Worm (Caenorhabditis elegans) whole organism, late embryonic: Measurements from ENCODE around the gene srlf-20.

Experiments used
- ama-1 ChIP-seq: fragments of 150-350 bp; optimal IDR thresholded peaks from 2 replicates; lab custom pipeline; 2014
- fax-1 ChIP-seq: sonication (generic microtip); optimal IDR thresholded peaks from 2 replicates; lab custom pipeline; 2016; ENCODE audit warnings: missing genotype, missing genetic modification characterization, missing compliant biosample characterization
- hlh-15 ChIP-seq: sonication (generic microtip); optimal IDR thresholded peaks from 2 replicates; lab custom pipeline; 2016; ENCODE audit warnings: missing genetic modification characterization, missing compliant biosample characterization
- hlh-30 ChIP-seq: sonication (generic microtip); optimal IDR thresholded peaks from 2 replicates; lab custom pipeline; 2017; ENCODE audit warnings: antibody characterized with exemption, missing genetic modification characterization, missing compliant biosample characterization; ENCODE audit not compliant: insufficient read depth
- lin-11 ChIP-seq: fragments of 200-800 bp; sonication (Bioruptor generic); optimal IDR thresholded peaks from 2 replicates; lab custom pipeline; 2018; ENCODE audit warnings: mild to moderate bottlenecking, missing genetic modification characterization, missing compliant biosample characterization
- madf-2 ChIP-seq: sonication (generic microtip); optimal IDR thresholded peaks from 2 replicates; lab custom pipeline; 2017; ENCODE audit warnings: missing genetic modification characterization, missing compliant biosample characterization
- pat-9 ChIP-seq: fragments of 200-800 bp; sonication (Bioruptor generic); optimal IDR thresholded peaks from 2 replicates; lab custom pipeline; 2018; ENCODE audit warnings: mild to moderate bottlenecking, missing genetic modification characterization, moderate library complexity, missing compliant biosample characterization
- ref-2 ChIP-seq: sonication (generic microtip); optimal IDR thresholded peaks from 2 replicates; lab custom pipeline; 2016; ENCODE audit warnings: missing genetic modification characterization, missing compliant biosample characterization
- sox-2 ChIP-seq: fragments of 200-800 bp; sonication (Bioruptor generic); IDR thresholded peaks from 2 replicates; pipeline ENCODE4 v1.3.6; 2022; ENCODE audit warnings: missing genetic modification reagents, missing genetic modification characterization, missing compliant biosample characterization
- ttx-3 ChIP-seq: sonication (generic microtip); optimal IDR thresholded peaks from 2 replicates; lab custom pipeline; 2016; ENCODE audit warnings: missing genetic modification reagents, missing genetic modification characterization, missing compliant biosample characterization
- unc-86 ChIP-seq: sonication (generic microtip); optimal IDR thresholded peaks from 2 replicates; lab custom pipeline; 2016; ENCODE audit warnings: missing genetic modification characterization, missing compliant biosample characterization

ce11 chrV:875945-876344 lies 17.8 kb upstream of the srlf-20 start, which contains the start of gene T02B11.9:
- TF ChIP-seq unc-86 (tag; lab: Kevin White, UChicago) (no peak), lin-11 (tag; lab: Kevin White, UChicago) (no peak), hlh-15 (tag; lab: Kevin White, UChicago) (no peak), ama-1 (lab: Kevin White, UChicago) (no peak), ttx-3 (tag; lab: Kevin White, UChicago) (no peak), hlh-30 (tag; lab: Kevin White, UChicago) (no peak), fax-1 (no peak), sox-2 (no peak), ref-2 (tag; lab: Kevin White, UChicago) (no peak), madf-2 (tag; lab: Kevin White, UChicago) (no peak), pat-9 (tag; lab: Kevin White, UChicago) (no peak)
